Worm (Caenorhabditis elegans) whole organism, midembryonic: Measurements from ENCODE around the gene C09E7.8.

ENCODE experiments used
- klf-2 ChIP-seq: fragments of 200-800 bp; sonication (Bioruptor generic); conservative IDR thresholded peaks from 2 replicates; pipeline ENCODE4 v1.3.6; 2022; ENCODE audit warnings: missing genetic modification reagents, missing genetic modification characterization, missing compliant biosample characterization
- ref-1 ChIP-seq: fragments of 200-800 bp; sonication (Bioruptor generic); conservative IDR thresholded peaks from 2 replicates; pipeline ENCODE4 v1.3.6; 2022; ENCODE audit warnings: missing genetic modification reagents, missing genetic modification characterization, missing compliant biosample characterization

ce11 chrIII:6531099-6531498 is 27.3 kb downstream of the C09E7.8 start, which contains the start of gene C09E7.11:
- TF ChIP-seq klf-2 (no peak), ref-1 (GFP tag; lab: Robert Waterston, UW) (no peak)
